Fruit fly (Drosophila melanogaster) Kc167 (cell line): ENCODE results near the gene RpS19a.

Source experiments
- Myc ChIP-seq: fragments of >200 bp; optimal IDR thresholded peaks from 2 replicates; lab custom pipeline; 2017; ENCODE audit warnings: missing external identifiers
- psq ChIP-seq: fragments of >200 bp; optimal IDR thresholded peaks from 2 replicates; lab custom pipeline; 2017; ENCODE audit warnings: missing external identifiers
- ttk ChIP-seq: sonication (Bioruptor generic); optimal IDR thresholded peaks from 2 replicates; lab custom pipeline; 2017; ENCODE audit warnings: missing external identifiers

DNA sequence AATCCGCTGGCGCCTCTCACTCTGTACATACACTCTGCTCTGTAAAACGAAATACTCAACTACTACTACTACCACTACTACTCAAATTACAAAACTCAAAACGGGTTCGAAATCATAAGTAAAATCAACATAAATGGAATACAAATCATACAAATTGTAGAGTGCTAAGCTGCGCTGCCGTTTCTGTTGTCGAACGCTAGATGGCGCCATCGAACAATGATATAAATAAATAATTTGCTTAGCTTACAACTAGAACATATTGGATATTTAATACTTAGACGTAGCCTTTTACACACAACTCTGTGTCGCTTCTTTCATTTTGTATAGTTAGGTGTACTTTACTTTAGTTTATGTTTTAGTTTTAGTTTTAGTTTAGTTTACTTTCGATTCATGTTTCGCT is 13.2 kb upstream of the RpS19a start:
- TF ChIP-seq psq (no peak), Myc (lab: Kevin White, UChicago) (no peak), ttk (lab: Kevin White, UChicago) (no peak)
